Worm (Caenorhabditis elegans): ENCODE results near the gene nmr-2.
A peak's percentile ranks its signal among the peaks of the same experiment; 100 is the strongest.

- TF ChIP-seq daf-8 (GFP tag; IDR thresholded peaks at IDR 0.05) (no peak), nhr-25 (tag; optimal IDR thresholded peaks at IDR 0.05; ENCODE audit: borderline replicate concordance, insufficient read depth) (no peak), pqm-1 (tag; optimal IDR thresholded peaks at IDR 0.05) (no peak), lin-39 (tag; optimal IDR thresholded peaks at IDR 0.05) (no peak), php-3 (GFP tag; IDR thresholded peaks at IDR 0.05) (no peak), unc-62 (GFP tag; optimal IDR thresholded peaks at IDR 0.05 in 1 of 2) (peak in 1 of 2 experiments; percentile 18), unc-62 (tag; optimal IDR thresholded peaks at IDR 0.05) (no peak), unc-130 (GFP tag; optimal IDR thresholded peaks at IDR 0.05) (no peak), lin-13 (GFP tag; optimal IDR thresholded peaks at IDR 0.05) (no peak), ztf-11 (tag; optimal IDR thresholded peaks at IDR 0.05) (no peak), mxl-2 (GFP tag; conservative IDR thresholded peaks at IDR 0.05) (no peak)
These were observed 49.1 kb upstream of the nmr-2 start for ce11 chrV:15060595-15060994.
